Fruit fly (Drosophila melanogaster) whole organism, embryonic: ENCODE data around the gene CG6012.

Experiments
- ATbp ChIP-seq: fragments of 200-800 bp; sonication (Bioruptor generic); optimal IDR thresholded peaks from 2 replicates; lab custom pipeline; 2017; ENCODE audit warnings: missing biosample characterization, mild to moderate bottlenecking, missing genetic modification characterization, missing genetic modification reagents
- BEAF-32 ChIP-seq: fragments of 200-800 bp; sonication (Bioruptor generic); optimal IDR thresholded peaks from 3 replicates; lab custom pipeline; 2017; ENCODE audit warnings: missing biosample characterization, missing genetic modification characterization, mild to moderate bottlenecking, moderate library complexity, missing genetic modification reagents
- Bgb ChIP-seq: fragments of 200-800 bp; sonication (Bioruptor generic); IDR thresholded peaks from 2 replicates; pipeline ENCODE4 v1.3.6; 2022; ENCODE audit warnings: missing biosample characterization, missing genetic modification characterization; ENCODE audit not compliant: partially characterized antibody
- CG11085 ChIP-seq: fragments of 200-800 bp; sonication (Bioruptor generic); IDR thresholded peaks from 2 replicates; pipeline ENCODE4 v1.3.6; 2022; ENCODE audit warnings: missing biosample characterization, missing genetic modification characterization
- CG11696 ChIP-seq: fragments of 200-800 bp; sonication (Bioruptor generic); IDR thresholded peaks from 2 replicates; pipeline ENCODE4 v1.3.6; 2022; ENCODE audit warnings: missing biosample characterization, missing genetic modification characterization
- CG12104 ChIP-seq: fragments of 200-800 bp; sonication (Bioruptor generic); optimal IDR thresholded peaks from 3 replicates; lab custom pipeline; 2016; ENCODE audit warnings: missing biosample characterization, missing genetic modification characterization
- CG13775 ChIP-seq: fragments of 200-800 bp; sonication (Bioruptor generic); optimal IDR thresholded peaks from 3 replicates; lab custom pipeline; 2017; ENCODE audit warnings: missing biosample characterization, mild to moderate bottlenecking, missing genetic modification characterization
- CG15696 ChIP-seq: fragments of 200-800 bp; sonication (Bioruptor generic); optimal IDR thresholded peaks from 2 replicates; lab custom pipeline; 2019; ENCODE audit warnings: missing biosample characterization, mild to moderate bottlenecking, missing genetic modification characterization, moderate library complexity
- CG1832 ChIP-seq: fragments of 200-800 bp; sonication (Bioruptor generic); optimal IDR thresholded peaks from 2 replicates; lab custom pipeline; 2017; ENCODE audit warnings: missing biosample characterization, mild to moderate bottlenecking, missing genetic modification characterization, inconsistent platforms
- CG2678 ChIP-seq: fragments of 200-800 bp; sonication (Bioruptor generic); optimal IDR thresholded peaks from 3 replicates; lab custom pipeline; 2019; ENCODE audit warnings: missing biosample characterization, mild to moderate bottlenecking, missing genetic modification characterization, moderate library complexity
- CG31441 ChIP-seq: fragments of 200-800 bp; sonication (Bioruptor generic); IDR thresholded peaks from 2 replicates; pipeline ENCODE4 v1.3.6; 2022; ENCODE audit warnings: missing biosample characterization, missing genetic modification characterization
- CG3163 ChIP-seq: fragments of 200-800 bp; sonication (Bioruptor generic); optimal IDR thresholded peaks from 3 replicates; lab custom pipeline; 2016; ENCODE audit warnings: missing biosample characterization, missing genetic modification characterization
- CG32532 ChIP-seq: fragments of 200-800 bp; sonication (Bioruptor generic); IDR thresholded peaks from 2 replicates; pipeline ENCODE4 v1.3.6; 2022; ENCODE audit warnings: missing biosample characterization, missing genetic modification characterization
- CG42726 ChIP-seq: fragments of 200-800 bp; sonication (Bioruptor generic); IDR thresholded peaks from 2 replicates; pipeline ENCODE4 v1.3.6; 2022; ENCODE audit warnings: missing biosample characterization, missing genetic modification characterization; ENCODE audit not compliant: partially characterized antibody
- CG4360 ChIP-seq: fragments of 200-800 bp; sonication (Bioruptor generic); IDR thresholded peaks from 2 replicates; pipeline ENCODE4 v1.3.6; 2022; ENCODE audit warnings: missing biosample characterization, missing genetic modification characterization
- CG4617 ChIP-seq: fragments of 200-800 bp; sonication (Bioruptor generic); optimal IDR thresholded peaks from 3 replicates; lab custom pipeline; 2016; ENCODE audit warnings: missing biosample characterization, missing genetic modification characterization, borderline replicate concordance
- CG5245 ChIP-seq: fragments of 200-800 bp; sonication (Bioruptor generic); optimal IDR thresholded peaks from 3 replicates; lab custom pipeline; 2016; ENCODE audit warnings: missing biosample characterization, missing genetic modification characterization
- CG6254 ChIP-seq: fragments of 200-800 bp; sonication (Bioruptor generic); optimal IDR thresholded peaks from 3 replicates; lab custom pipeline; 2017; ENCODE audit warnings: mild to moderate bottlenecking, missing biosample characterization, missing genetic modification reagents, missing genetic modification characterization
- CG7357 ChIP-seq: fragments of 200-800 bp; sonication (Bioruptor generic); IDR thresholded peaks from 3 replicates; pipeline ENCODE4 v1.3.6; 2022; ENCODE audit warnings: missing biosample characterization, missing genetic modification characterization
- CG8388 ChIP-seq: fragments of 200-800 bp; sonication (Bioruptor generic); optimal IDR thresholded peaks from 2 replicates; lab custom pipeline; 2019; ENCODE audit warnings: missing biosample characterization, mild to moderate bottlenecking, missing genetic modification characterization, moderate library complexity
- CG8924 ChIP-seq: fragments of 200-800 bp; optimal IDR thresholded peaks from 3 replicates; lab custom pipeline; 2019; ENCODE audit warnings: missing biosample characterization, mild to moderate bottlenecking, missing genetic modification characterization, moderate library complexity
- CG9609 ChIP-seq: fragments of 200-800 bp; sonication (Bioruptor generic); optimal IDR thresholded peaks from 3 replicates; lab custom pipeline; 2016; ENCODE audit warnings: missing biosample characterization, missing genetic modification characterization
- E2f2 ChIP-seq: fragments of 200-800 bp; sonication (Bioruptor generic); IDR thresholded peaks from 2 replicates; pipeline ENCODE4 v1.3.6; 2022; ENCODE audit warnings: missing biosample characterization, missing genetic modification characterization
- Fer1 ChIP-seq: fragments of 200-800 bp; sonication (Bioruptor generic); optimal IDR thresholded peaks from 2 replicates; lab custom pipeline; 2017; ENCODE audit warnings: missing biosample characterization, mild to moderate bottlenecking, missing genetic modification characterization
- GATAe ChIP-seq: fragments of 200-800 bp; sonication (Bioruptor generic); conservative IDR thresholded peaks from 2 replicates; pipeline ENCODE4 v1.3.6; 2022; ENCODE audit warnings: missing biosample characterization, missing genetic modification characterization
- H2.0 ChIP-seq: fragments of 200-800 bp; sonication (Bioruptor generic); IDR thresholded peaks from 2 replicates; pipeline ENCODE4 v1.3.6; 2022; ENCODE audit warnings: missing biosample characterization, missing genetic modification characterization
- Hr78 ChIP-seq, 2 experiments: fragments of 200-800 bp in 1 of 2; fragments of >200 bp in 1 of 2; sonication (Bioruptor generic) in 1 of 2; optimal IDR thresholded peaks; 2 replicates each; lab custom pipeline; 2017 to 2019; ENCODE audit warnings: missing biosample characterization in 2 of 2, missing genetic modification characterization in 2 of 2, mild to moderate bottlenecking in 1 of 2, moderate library complexity in 1 of 2
- Hsf ChIP-seq: fragments of 200-800 bp; sonication (Bioruptor generic); optimal IDR thresholded peaks from 3 replicates; lab custom pipeline; 2016; ENCODE audit warnings: missing biosample characterization, missing genetic modification characterization
- Max ChIP-seq: fragments of 200-800 bp; sonication (Bioruptor generic); optimal IDR thresholded peaks from 2 replicates; lab custom pipeline; 2016; ENCODE audit warnings: missing biosample characterization, mild to moderate bottlenecking, missing genetic modification characterization
- Med ChIP-seq: fragments of 200-800 bp; sonication (Bioruptor generic); peaks from one replicate; lab custom pipeline; 2016; ENCODE audit warnings: missing biosample characterization, missing genetic modification characterization, mild to moderate bottlenecking, inconsistent platforms, moderate library complexity
- Nf-YA ChIP-seq: fragments of 200-800 bp; sonication (Bioruptor generic); IDR thresholded peaks from 2 replicates; pipeline ENCODE4 v1.3.6; 2022; ENCODE audit warnings: missing biosample characterization, missing genetic modification characterization
- Ptx1 ChIP-seq: fragments of 200-800 bp; sonication (Bioruptor generic); IDR thresholded peaks from 2 replicates; pipeline ENCODE4 v1.3.6; 2022; ENCODE audit warnings: missing biosample characterization, missing genetic modification characterization
- Scr ChIP-seq: fragments of 200-800 bp; sonication (Bioruptor generic); IDR thresholded peaks from 2 replicates; pipeline ENCODE4 v1.3.6; 2022; ENCODE audit warnings: missing biosample characterization, missing genetic modification characterization; ENCODE audit not compliant: partially characterized antibody
- Side ChIP-seq: fragments of 200-800 bp; sonication (Bioruptor generic); optimal IDR thresholded peaks from 2 replicates; lab custom pipeline; 2016; ENCODE audit warnings: missing biosample characterization, missing genetic modification characterization
- Sry-β ChIP-seq: fragments of 200-800 bp; sonication (Bioruptor generic); optimal IDR thresholded peaks from 2 replicates; lab custom pipeline; 2018; ENCODE audit warnings: missing biosample characterization, mild to moderate bottlenecking, missing genetic modification characterization, moderate library complexity
- ab ChIP-seq: fragments of 200-800 bp; sonication (Bioruptor generic); optimal IDR thresholded peaks from 2 replicates; lab custom pipeline; 2016; ENCODE audit warnings: missing biosample characterization, missing genetic modification characterization
- ash1 ChIP-seq: fragments of 200-800 bp; sonication (Bioruptor generic); optimal IDR thresholded peaks from 2 replicates; lab custom pipeline; 2018; ENCODE audit warnings: missing biosample characterization, mild to moderate bottlenecking, missing genetic modification characterization
- fd64A ChIP-seq: fragments of 200-800 bp; sonication (Bioruptor generic); optimal IDR thresholded peaks from 3 replicates; lab custom pipeline; 2018; ENCODE audit warnings: missing biosample characterization, mild to moderate bottlenecking, missing genetic modification characterization
- gem ChIP-seq: fragments of 200-800 bp; sonication (Bioruptor generic); optimal IDR thresholded peaks from 2 replicates; lab custom pipeline; 2019; ENCODE audit warnings: missing biosample characterization, mild to moderate bottlenecking, missing genetic modification characterization, moderate library complexity
- klu ChIP-seq: fragments of 200-800 bp; sonication (Bioruptor generic); IDR thresholded peaks from 2 replicates; pipeline ENCODE4 v1.3.6; 2022; ENCODE audit warnings: missing biosample characterization, missing genetic modification characterization
- maf-S ChIP-seq: fragments of 200-800 bp; sonication (Bioruptor generic); optimal IDR thresholded peaks from 2 replicates; lab custom pipeline; 2016; ENCODE audit warnings: missing biosample characterization, missing genetic modification characterization
- org-1 ChIP-seq: fragments of 200-800 bp; sonication (Bioruptor generic); optimal IDR thresholded peaks from 2 replicates; lab custom pipeline; 2017; ENCODE audit warnings: missing biosample characterization, missing genetic modification characterization
- ro ChIP-seq: fragments of 200-800 bp; sonication (Bioruptor generic); IDR thresholded peaks from 2 replicates; pipeline ENCODE4 v1.3.6; 2022; ENCODE audit warnings: missing biosample characterization, missing genetic modification characterization
- slou ChIP-seq: fragments of 200-800 bp; sonication (Bioruptor generic); optimal IDR thresholded peaks from 3 replicates; lab custom pipeline; 2016; ENCODE audit warnings: missing biosample characterization, missing genetic modification characterization
- tna ChIP-seq: fragments of 200-800 bp; sonication (Bioruptor generic); IDR thresholded peaks from 2 replicates; pipeline ENCODE4 v1.3.6; 2022; ENCODE audit warnings: missing biosample characterization, missing genetic modification characterization; ENCODE audit not compliant: partially characterized antibody
- unc-4 ChIP-seq: fragments of 200-800 bp; sonication (Bioruptor generic); IDR thresholded peaks from 2 replicates; pipeline ENCODE4 v1.3.6; 2022; ENCODE audit warnings: missing biosample characterization, missing genetic modification characterization; ENCODE audit not compliant: partially characterized antibody
- vfl ChIP-seq: fragments of 200-800 bp; sonication (Bioruptor generic); optimal IDR thresholded peaks from 2 replicates; lab custom pipeline; 2016; ENCODE audit warnings: missing biosample characterization, missing genetic modification characterization
- zf30C ChIP-seq: fragments of 200-800 bp; sonication (Bioruptor generic); optimal IDR thresholded peaks from 3 replicates; lab custom pipeline; 2018; ENCODE audit warnings: missing biosample characterization, mild to moderate bottlenecking, missing genetic modification characterization

Gene CG6012

dm6 chr2L:16887660-16888573, 26.6 kb upstream of the CG6012 start, which contains the start of the genes osi and tweek (continued):
- TF ChIP-seq CG32532 (GFP tag; lab: Robert Waterston, UW) (peak; percentile 49), org-1 (GFP tag; lab: Kevin White, UChicago) (no peak), CG4617 (peak; percentile 5), tna (peak; percentile 66), Sry-β (GFP tag; lab: Kevin White, UChicago) (peak; percentile 69), Hr78 (GFP tag; optimal IDR thresholded peaks at IDR 0.05; lab: Kevin White, UChicago) (no peak), Med (GFP tag; lab: Kevin White, UChicago) (peak; percentile 82), Side (GFP tag; lab: Kevin White, UChicago) (no peak), ATbp (GFP tag; lab: Kevin White, UChicago) (no peak), Max (GFP tag; lab: Kevin White, UChicago) (peak; percentile 46), ab (peak; percentile 15), Nf-YA (GFP tag; lab: Robert Waterston, UW) (no peak), BEAF-32 (peak; percentile 94), Fer1 (peak; percentile 56), vfl (GFP tag; lab: Kevin White, UChicago) (peak; percentile 57), gem (tag; lab: Kevin White, UChicago) (peak; percentile 83), CG4360 (GFP tag; lab: Robert Waterston, UW) (no peak), Bgb (peak; percentile 94), E2f2 (GFP tag; lab: Robert Waterston, UW) (peak; percentile 15; the same call in 1 of the 2 replicates), CG13775 (GFP tag; lab: Kevin White, UChicago) (peak; percentile 83), CG7357 (GFP tag; lab: Robert Waterston, UW) (no peak), CG12104 (GFP tag; lab: Kevin White, UChicago) (peak; percentile 54), slou (GFP tag; lab: Kevin White, UChicago) (peak; percentile 54), klu (GFP tag; lab: Robert Waterston, UW) (peak; percentile 44; the same call in 1 of the 2 replicates), CG5245 (GFP tag; lab: Kevin White, UChicago) (no peak), fd64A (no peak), maf-S (GFP tag; lab: Kevin White, UChicago) (peak; percentile 32), CG6254 (GFP tag; lab: Kevin White, UChicago) (no peak), CG8924 (tag; lab: Kevin White, UChicago) (peak; percentile 66), CG31441 (GFP tag; lab: Robert Waterston, UW) (no peak; the same call in 1 of the 2 replicates), Scr (GFP tag; lab: Robert Waterston, UW) (peak; percentile 91), CG2678 (tag; lab: Kevin White, UChicago) (no peak), H2.0 (peak; percentile 50), ash1 (GFP tag; lab: Kevin White, UChicago) (no peak), ro (GFP tag; lab: Robert Waterston, UW) (no peak), Hsf (GFP tag; lab: Kevin White, UChicago) (peak; percentile 73), CG9609 (GFP tag; lab: Kevin White, UChicago) (peak; percentile 55), CG11085 (peak; percentile 22; the same call in 1 of the 2 replicates), CG8388 (GFP tag; lab: Kevin White, UChicago) (no peak), GATAe (GFP tag; lab: Robert Waterston, UW) (peak; percentile 44; the same call in 1 of the 2 replicates), Ptx1 (GFP tag; lab: Robert Waterston, UW) (peak; percentile 61), CG1832 (GFP tag; lab: Kevin White, UChicago) (no peak), CG15696 (tag; lab: Kevin White, UChicago) (peak; percentile 40), CG42726 (GFP tag; lab: Robert Waterston, UW) (peak; percentile 95), unc-4 (peak; percentile 78), CG11696 (GFP tag; lab: Robert Waterston, UW) (no peak), CG3163 (GFP tag; lab: Kevin White, UChicago) (no peak), zf30C (GFP tag; lab: Kevin White, UChicago) (no peak)
